Worm (Caenorhabditis elegans) whole organism, L2 larva: ENCODE measurements around the gene plk-3.
A peak's percentile ranks its signal among the peaks of the same experiment; 100 is the strongest.

Source experiments
- C34F6.9 ChIP-seq: fragments of 150-350 bp; optimal IDR thresholded peaks from 2 replicates; lab custom pipeline; 2014; ENCODE audit warnings: missing biosample characterization, missing genetic modification characterization
- F13H6.1 ChIP-seq: sonication (generic microtip); optimal IDR thresholded peaks from 2 replicates; lab custom pipeline; 2016; ENCODE audit warnings: missing genetic modification characterization, missing compliant biosample characterization
- R02D3.7 ChIP-seq: fragments of 150-350 bp; optimal IDR thresholded peaks from 2 replicates; lab custom pipeline; 2014; ENCODE audit warnings: missing biosample characterization, missing genetic modification characterization
- Y55F3AM.14 ChIP-seq: fragments of 200-800 bp; sonication (Bioruptor generic); optimal IDR thresholded peaks from 2 replicates; lab custom pipeline; 2018; ENCODE audit warnings: mild to moderate bottlenecking, missing genetic modification characterization, missing compliant biosample characterization
- ZK546.5 ChIP-seq: sonication (generic microtip); optimal IDR thresholded peaks from 2 replicates; lab custom pipeline; 2017; ENCODE audit warnings: missing biosample characterization, missing genetic modification characterization
- alr-1 ChIP-seq: fragments of 150-350 bp; optimal IDR thresholded peaks from 2 replicates; lab custom pipeline; 2014; ENCODE audit warnings: missing biosample characterization, missing genetic modification characterization
- aly-2 ChIP-seq: fragments of 150-350 bp; optimal IDR thresholded peaks from 2 replicates; lab custom pipeline; 2014; ENCODE audit warnings: missing biosample characterization, missing genetic modification characterization
- ama-1 ChIP-seq: fragments of 150-350 bp; optimal IDR thresholded peaks from 2 replicates; lab custom pipeline; 2018; ENCODE audit warnings: inconsistent platforms
- blmp-1 ChIP-seq: sonication (generic microtip); optimal IDR thresholded peaks from 2 replicates; lab custom pipeline; 2017; ENCODE audit warnings: missing genetic modification characterization, mild to moderate bottlenecking, missing compliant biosample characterization, antibody characterized with exemption, moderate library complexity; ENCODE audit not compliant: insufficient read depth
- ceh-16 ChIP-seq: fragments of 150-350 bp; optimal IDR thresholded peaks from 2 replicates; lab custom pipeline; 2014; ENCODE audit warnings: missing biosample characterization, missing genetic modification characterization
- ceh-82 ChIP-seq: fragments of 150-350 bp; optimal IDR thresholded peaks from 2 replicates; lab custom pipeline; 2014; ENCODE audit warnings: missing biosample characterization, missing genetic modification characterization
- crh-2 ChIP-seq: sonication (generic microtip); optimal IDR thresholded peaks from 2 replicates; lab custom pipeline; 2017; ENCODE audit warnings: missing biosample characterization, missing genetic modification characterization
- dmd-4 ChIP-seq: sonication (generic microtip); optimal IDR thresholded peaks from 2 replicates; lab custom pipeline; 2017; ENCODE audit warnings: missing biosample characterization, missing genetic modification characterization
- egl-27 ChIP-seq: sonication (generic microtip); optimal IDR thresholded peaks from 3 replicates; lab custom pipeline; 2017; ENCODE audit warnings: missing biosample characterization, missing genetic modification reagents, missing genetic modification characterization
- elt-1 ChIP-seq: fragments of 150-350 bp; optimal IDR thresholded peaks from 2 replicates; lab custom pipeline; 2014; ENCODE audit warnings: missing biosample characterization, missing genetic modification characterization
- elt-3 ChIP-seq: sonication (generic microtip); optimal IDR thresholded peaks from 2 replicates; lab custom pipeline; 2017; ENCODE audit warnings: missing biosample characterization, missing genetic modification characterization
- fos-1 ChIP-seq: fragments of 150-350 bp; optimal IDR thresholded peaks from 2 replicates; lab custom pipeline; 2014; ENCODE audit warnings: missing biosample characterization, missing genetic modification characterization
- gmeb-1 ChIP-seq: fragments of 150-350 bp; optimal IDR thresholded peaks from 2 replicates; lab custom pipeline; 2014; ENCODE audit warnings: missing biosample characterization, missing genetic modification characterization
- lin-11 ChIP-seq: fragments of 150-350 bp; sonication (generic microtip); optimal IDR thresholded peaks from 2 replicates; lab custom pipeline; 2014; ENCODE audit warnings: missing biosample characterization, missing genetic modification characterization, inconsistent platforms, mixed read lengths
- lin-13 ChIP-seq: fragments of 150-350 bp; optimal IDR thresholded peaks from 2 replicates; lab custom pipeline; 2014; ENCODE audit warnings: missing biosample characterization, missing genetic modification reagents, missing genetic modification characterization
- lin-39 ChIP-seq: fragments of 150-350 bp; optimal IDR thresholded peaks from 2 replicates; lab custom pipeline; 2014; ENCODE audit warnings: missing biosample characterization, missing genetic modification reagents, missing genetic modification characterization
- lsy-2 ChIP-seq, 2 experiments: fragments of 150-350 bp in 1 of 2; sonication (generic microtip) in 1 of 2; optimal IDR thresholded peaks; 2 replicates each; lab custom pipeline; 2014 to 2017; ENCODE audit warnings: missing biosample characterization in 2 of 2, missing genetic modification characterization in 2 of 2
- mab-5 ChIP-seq: fragments of 150-350 bp; optimal IDR thresholded peaks from 2 replicates; lab custom pipeline; 2014; ENCODE audit warnings: missing biosample characterization, missing genetic modification characterization
- mbf-1 ChIP-seq: sonication (generic microtip); optimal IDR thresholded peaks from 2 replicates; lab custom pipeline; 2017; ENCODE audit warnings: missing biosample characterization, missing genetic modification characterization
- mdl-1 ChIP-seq, 2 experiments: fragments of 150-350 bp in 1 of 2; sonication (generic microtip) in 1 of 2; optimal IDR thresholded peaks; 2 replicates each; lab custom pipeline; 2017; ENCODE audit warnings: missing biosample characterization in 2 of 2, missing genetic modification characterization in 2 of 2
- nhr-10 ChIP-seq: sonication (generic microtip); optimal IDR thresholded peaks from 2 replicates; lab custom pipeline; 2017; ENCODE audit warnings: missing biosample characterization, missing genetic modification characterization
- nhr-11 ChIP-seq: fragments of 150-350 bp; optimal IDR thresholded peaks from 2 replicates; lab custom pipeline; 2014; ENCODE audit warnings: missing biosample characterization, missing genetic modification characterization
- nhr-12 ChIP-seq: fragments of 150-350 bp; optimal IDR thresholded peaks from 2 replicates; lab custom pipeline; 2014; ENCODE audit warnings: missing biosample characterization, missing genetic modification characterization
- nhr-129 ChIP-seq: fragments of 150-350 bp; optimal IDR thresholded peaks from 2 replicates; lab custom pipeline; 2014; ENCODE audit warnings: missing biosample characterization, missing genetic modification characterization
- nhr-21 ChIP-seq: fragments of 150-350 bp; optimal IDR thresholded peaks from 2 replicates; lab custom pipeline; 2014; ENCODE audit warnings: missing biosample characterization, missing genetic modification characterization
- nhr-23 ChIP-seq: fragments of 150-350 bp; optimal IDR thresholded peaks from 2 replicates; lab custom pipeline; 2014; ENCODE audit warnings: missing biosample characterization, missing genetic modification reagents, missing genetic modification characterization
- nhr-237 ChIP-seq: fragments of 150-350 bp; optimal IDR thresholded peaks from 2 replicates; lab custom pipeline; 2014; ENCODE audit warnings: missing biosample characterization, missing genetic modification characterization
- nhr-25 ChIP-seq: fragments of 150-350 bp; sonication (generic microtip); optimal IDR thresholded peaks from 3 replicates; lab custom pipeline; 2014; ENCODE audit warnings: missing biosample characterization, missing genetic modification characterization
- nhr-6 ChIP-seq: fragments of 150-350 bp; optimal IDR thresholded peaks from 2 replicates; lab custom pipeline; 2014; ENCODE audit warnings: missing biosample characterization, missing genetic modification characterization
- nhr-77 ChIP-seq: fragments of 150-350 bp; optimal IDR thresholded peaks from 2 replicates; lab custom pipeline; 2014; ENCODE audit warnings: missing biosample characterization, missing genetic modification characterization
- peb-1 ChIP-seq: fragments of 150-350 bp; optimal IDR thresholded peaks from 2 replicates; lab custom pipeline; 2014; ENCODE audit warnings: missing biosample characterization, missing genetic modification characterization
- sem-4 ChIP-seq: fragments of 150-350 bp; optimal IDR thresholded peaks from 2 replicates; lab custom pipeline; 2014; ENCODE audit warnings: missing biosample characterization, missing genetic modification reagents, missing genetic modification characterization
- skn-1 ChIP-seq: sonication (generic microtip); optimal IDR thresholded peaks from 2 replicates; lab custom pipeline; 2017; ENCODE audit warnings: missing biosample characterization, missing genetic modification characterization
- sma-3 ChIP-seq: sonication (generic microtip); optimal IDR thresholded peaks from 2 replicates; lab custom pipeline; 2016; ENCODE audit warnings: missing genetic modification reagents, missing genetic modification characterization, missing compliant biosample characterization
- sma-9 ChIP-seq, 2 experiments: fragments of 150-350 bp in 1 of 2; sonication (generic microtip) in 1 of 2; optimal IDR thresholded peaks; 2 replicates each; lab custom pipeline; 2014 to 2016; ENCODE audit warnings: missing genetic modification characterization in 2 of 2, mild to moderate bottlenecking in 1 of 2, missing biosample characterization in 1 of 2, missing compliant biosample characterization in 1 of 2, missing genetic modification reagents in 1 of 2, moderate library complexity in 1 of 2
- snpc-4 ChIP-seq: fragments of 150-350 bp; optimal IDR thresholded peaks from 2 replicates; lab custom pipeline; 2014; ENCODE audit warnings: missing biosample characterization, missing genetic modification characterization
- unc-39 ChIP-seq: fragments of 150-350 bp; optimal IDR thresholded peaks from 2 replicates; lab custom pipeline; 2014; ENCODE audit warnings: missing biosample characterization, missing genetic modification characterization
- unc-55 ChIP-seq: fragments of 150-350 bp; sonication (generic microtip); optimal IDR thresholded peaks from 3 replicates; lab custom pipeline; 2014; ENCODE audit warnings: missing biosample characterization, missing genetic modification reagents, missing genetic modification characterization
- unc-62 ChIP-seq: fragments of 150-350 bp; optimal IDR thresholded peaks from 2 replicates; lab custom pipeline; 2014; ENCODE audit warnings: missing biosample characterization, missing genetic modification reagents, missing genetic modification characterization
- zag-1 ChIP-seq: fragments of 150-350 bp; optimal IDR thresholded peaks from 2 replicates; lab custom pipeline; 2014; ENCODE audit warnings: missing biosample characterization, missing genetic modification characterization
- ztf-1 ChIP-seq: fragments of 200-800 bp; sonication (Bioruptor generic); conservative IDR thresholded peaks from 2 replicates; pipeline ENCODE4 v1.3.6; 2022; ENCODE audit warnings: missing genetic modification characterization, missing compliant biosample characterization
- ztf-11 ChIP-seq: sonication (generic microtip); optimal IDR thresholded peaks from 2 replicates; lab custom pipeline; 2017; ENCODE audit warnings: missing biosample characterization, missing genetic modification characterization
- ztf-4 ChIP-seq: fragments of 150-350 bp; optimal IDR thresholded peaks from 2 replicates; lab custom pipeline; 2014; ENCODE audit warnings: missing biosample characterization, missing genetic modification characterization

The plk-3 gene

ce11 chrIV:7488457-7488783, 15.4 kb upstream of the plk-3 start:
- TF ChIP-seq aly-2 (tag; lab: Kevin White, UChicago) (no peak), fos-1 (tag; lab: Kevin White, UChicago) (no peak), lin-13 (GFP tag; lab: Kevin White, UChicago) (no peak), nhr-21 (tag; lab: Kevin White, UChicago) (no peak), unc-55 (GFP tag; lab: Kevin White, UChicago) (no peak), zag-1 (tag; lab: Kevin White, UChicago) (no peak), skn-1 (no peak), ztf-1 (GFP tag; lab: Robert Waterston, UW) (no peak), nhr-237 (tag; lab: Kevin White, UChicago) (no peak), unc-39 (tag; lab: Kevin White, UChicago) (no peak), nhr-77 (tag; lab: Kevin White, UChicago) (no peak), R02D3.7 (tag; lab: Kevin White, UChicago) (no peak), nhr-23 (tag; lab: Kevin White, UChicago) (no peak), mdl-1 (tag; optimal IDR thresholded peaks at IDR 0.05; lab: Kevin White, UChicago) (no peak), sem-4 (tag; lab: Kevin White, UChicago) (no peak), C34F6.9 (tag; lab: Kevin White, UChicago) (no peak)

- TF ChIP-seq skn-1 (no peak), mdl-1 (tag; optimal IDR thresholded peaks at IDR 0.05; lab: Kevin White, UChicago) (no peak), lin-11 (tag; lab: Kevin White, UChicago) (no peak), Y55F3AM.14 (GFP tag; lab: Kevin White, UChicago) (no peak), lin-13 (GFP tag; lab: Kevin White, UChicago) (peak; percentile 29), R02D3.7 (tag; lab: Kevin White, UChicago) (no peak), egl-27 (tag; lab: Kevin White, UChicago) (no peak), nhr-25 (no peak), unc-39 (tag; lab: Kevin White, UChicago) (no peak), nhr-77 (tag; lab: Kevin White, UChicago) (no peak), crh-2 (tag; lab: Kevin White, UChicago) (peak; percentile 19), nhr-21 (tag; lab: Kevin White, UChicago) (no peak), ztf-11 (tag; lab: Kevin White, UChicago) (no peak), aly-2 (tag; lab: Kevin White, UChicago) (no peak), C34F6.9 (tag; lab: Kevin White, UChicago) (no peak), zag-1 (tag; lab: Kevin White, UChicago) (no peak), nhr-23 (tag; lab: Kevin White, UChicago) (no peak), lin-39 (tag; lab: Kevin White, UChicago) (no peak), F13H6.1 (tag; lab: Kevin White, UChicago) (no peak), snpc-4 (tag; lab: Kevin White, UChicago) (no peak), sma-3 (GFP tag; lab: Kevin White, UChicago) (peak; percentile 12), lsy-2 (tag; optimal IDR thresholded peaks at IDR 0.05; lab: Kevin White, UChicago) (no peak), ztf-1 (GFP tag; lab: Robert Waterston, UW) (no peak), sem-4 (tag; lab: Kevin White, UChicago) (peak; percentile 11), nhr-10 (no peak), ama-1 (lab: Kevin White, UChicago) (no peak), unc-55 (GFP tag; lab: Kevin White, UChicago) (no peak), peb-1 (tag; lab: Kevin White, UChicago) (no peak), dmd-4 (tag; lab: Kevin White, UChicago) (no peak), ZK546.5 (tag; lab: Kevin White, UChicago) (no peak), ztf-4 (tag; lab: Kevin White, UChicago) (no peak), mbf-1 (tag; lab: Kevin White, UChicago) (no peak), ceh-82 (tag; lab: Kevin White, UChicago) (no peak), alr-1 (tag; lab: Kevin White, UChicago) (no peak), sma-9 (GFP tag; optimal IDR thresholded peaks at IDR 0.05; lab: Kevin White, UChicago) (peak; percentile 63), sma-9 (tag; optimal IDR thresholded peaks at IDR 0.05; lab: Kevin White, UChicago) (no peak), gmeb-1 (tag; lab: Kevin White, UChicago) (no peak), nhr-237 (tag; lab: Kevin White, UChicago) (no peak), unc-62 (GFP tag; lab: Kevin White, UChicago) (no peak), nhr-11 (tag; lab: Kevin White, UChicago) (no peak), fos-1 (tag; lab: Kevin White, UChicago) (peak; percentile 2), ceh-16 (peak; percentile 96), elt-3 (tag; lab: Kevin White, UChicago) (no peak), nhr-6 (no peak), mab-5 (peak; percentile 58), blmp-1 (tag; lab: Kevin White, UChicago) (no peak), nhr-129 (no peak), nhr-12 (no peak), elt-1 (tag; lab: Kevin White, UChicago) (no peak)
Measured at ce11 chrIV:7487554-7488456, 14.8 kb upstream of the plk-3 start, which contains the start of the genes his-60 and his-59. TSS of gene his-60 (minus strand) at chrIV:7487992. TSS of gene his-59 (plus strand) at chrIV:7488249.
